Fruit fly (Drosophila melanogaster): ENCODE measurements around the gene CG43638.
A peak's percentile ranks its signal among the peaks of the same experiment; 100 is the strongest.

The CG43638 gene

DNA sequence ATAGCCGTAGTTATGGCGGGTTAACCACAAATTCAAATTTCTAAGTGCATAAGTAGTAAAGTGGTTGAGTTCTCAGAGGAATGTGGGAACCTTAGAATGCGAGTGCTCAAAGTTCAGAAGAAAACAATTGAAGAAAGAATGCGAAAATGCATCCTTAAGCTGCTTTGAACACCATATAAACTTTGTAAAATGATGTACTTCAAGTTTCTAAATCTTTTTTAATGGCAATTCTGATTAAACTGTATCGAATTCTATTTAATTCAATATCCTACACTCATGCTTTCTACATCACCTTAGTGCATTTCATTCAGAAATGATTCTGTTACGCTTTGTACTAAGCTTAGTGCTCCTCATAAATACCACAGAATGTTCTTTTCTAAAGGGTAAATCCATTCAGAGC lies 12.1 kb upstream of the CG43638 start, which contains the start of gene CG43993:
Gene CG43993 (plus strand): TSS at position 301 of the 400 bp plus-strand sequence.
- TF ChIP-seq usp (GFP tag; optimal IDR thresholded peaks at IDR 0.05), result no peak
- no peak for TF ChIP-seq Hr78 (GFP tag; optimal IDR thresholded peaks at IDR 0.05)
- no peak for TF ChIP-seq GATAd (GFP tag; optimal IDR thresholded peaks at IDR 0.05)
- no peak for TF ChIP-seq Mio (GFP tag; optimal IDR thresholded peaks at IDR 0.05)

DNA sequence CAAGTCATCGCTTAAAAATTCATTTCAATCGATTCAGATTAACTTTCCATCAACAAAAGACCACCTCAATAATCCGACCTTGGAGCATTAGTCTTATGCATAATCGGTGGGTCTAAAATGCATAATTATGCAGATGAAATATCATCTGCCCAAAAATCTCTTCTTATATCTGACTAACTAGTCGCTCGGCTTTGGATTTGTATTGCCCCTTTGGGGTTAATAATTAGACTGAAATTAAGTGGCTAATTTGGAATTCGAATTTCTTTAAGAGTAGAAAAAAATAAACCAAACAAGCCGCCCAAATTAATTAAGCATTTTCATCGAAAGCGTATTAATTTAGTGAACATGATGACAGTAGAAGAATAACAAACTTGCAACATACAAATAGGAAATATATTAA lies 7.7 kb upstream of the CG43638 start:
- TF ChIP-seq dsf (GFP tag; optimal IDR thresholded peaks at IDR 0.05; ENCODE audit: borderline replicate concordance) (no peak), sv (GFP tag; optimal IDR thresholded peaks at IDR 0.05) (no peak), Mio (GFP tag; optimal IDR thresholded peaks at IDR 0.05) (no peak), ey (GFP tag; optimal IDR thresholded peaks at IDR 0.05) (no peak), Hr78 (GFP tag; optimal IDR thresholded peaks at IDR 0.05) (no peak), Hr83 (GFP tag; optimal IDR thresholded peaks at IDR 0.05; ENCODE audit: poor library complexity, severe bottlenecking) (no peak), dl (GFP tag; optimal IDR thresholded peaks at IDR 0.05; ENCODE audit: insufficient read depth in 1 of 2, partially characterized antibody in 2 of 2) (no peak), HLH106 (tag; optimal IDR thresholded peaks at IDR 0.05) (no peak)

DNA sequence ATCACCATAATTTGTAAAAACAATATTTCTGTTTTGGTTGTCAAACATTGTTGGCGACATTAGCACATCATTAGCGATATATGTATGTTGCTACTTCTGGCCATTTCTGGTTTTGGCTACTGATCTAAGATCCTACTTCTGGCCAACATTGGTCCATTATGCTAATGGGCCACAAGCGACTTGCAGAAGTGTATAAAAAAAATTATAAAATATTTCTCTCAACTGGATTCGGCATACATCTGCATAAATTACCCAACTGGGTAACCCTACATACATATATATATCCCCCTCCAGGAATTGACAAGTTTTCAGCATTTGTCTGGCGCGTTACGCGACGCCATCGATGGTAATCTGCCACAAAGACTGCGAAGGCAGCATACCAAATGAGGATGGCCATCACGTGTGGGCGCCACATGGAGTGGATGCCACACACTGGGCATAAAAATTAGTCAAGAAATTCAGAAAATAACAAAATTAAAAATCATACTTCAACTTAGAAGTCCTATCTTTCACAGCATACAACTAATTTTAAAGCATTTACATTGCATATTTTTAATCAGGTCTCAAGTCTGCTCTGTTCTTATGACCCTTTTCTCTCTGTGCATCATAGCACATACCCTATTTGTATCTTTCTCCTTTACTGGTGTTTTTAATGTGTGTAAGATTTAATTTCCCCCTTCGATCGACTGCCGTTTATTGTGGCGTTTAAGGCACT lies 6.8 kb upstream of the CG43638 start:
- no peak for TF ChIP-seq Vsx2 (GFP tag; optimal IDR thresholded peaks at IDR 0.05; ENCODE audit: partially characterized antibody)
- TF ChIP-seq sv (GFP tag; optimal IDR thresholded peaks at IDR 0.05), result peak; percentile 14

DNA sequence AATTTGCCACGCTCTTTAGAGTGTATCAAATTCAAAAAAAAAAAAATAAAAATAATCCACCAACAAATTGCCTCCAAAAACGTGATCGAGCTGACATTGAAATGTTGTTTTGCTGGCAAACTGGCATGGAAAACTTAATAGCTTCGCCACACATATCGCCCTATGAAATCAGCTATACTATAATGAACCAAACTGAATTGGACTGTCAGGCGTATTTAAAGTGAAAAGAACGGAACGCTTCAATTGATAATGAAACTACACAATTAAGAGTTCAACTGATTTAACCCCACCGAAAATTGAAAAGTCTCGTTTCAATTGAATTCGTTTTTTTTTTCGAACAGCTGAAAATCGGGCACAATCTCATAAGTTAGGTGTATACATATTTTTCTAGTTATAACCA lies 5.3 kb upstream of the CG43638 start:
- TF ChIP-seq CrebA (GFP tag; optimal IDR thresholded peaks at IDR 0.05; ENCODE audit: borderline replicate concordance), result no peak
- TF ChIP-seq dsf (GFP tag; optimal IDR thresholded peaks at IDR 0.05; ENCODE audit: borderline replicate concordance), result no peak
- TF ChIP-seq br (GFP tag; optimal IDR thresholded peaks at IDR 0.05), result no peak
- no peak for TF ChIP-seq jim (GFP tag; optimal IDR thresholded peaks at IDR 0.05)
- TF ChIP-seq pan (optimal IDR thresholded peaks at IDR 0.05), result no peak
- no peak for TF ChIP-seq Jra (GFP tag; optimal IDR thresholded peaks at IDR 0.05)
- TF ChIP-seq CG9705 (GFP tag; optimal IDR thresholded peaks at IDR 0.05), result no peak
- TF ChIP-seq HLH106 (tag; optimal IDR thresholded peaks at IDR 0.05), result no peak
- no peak for TF ChIP-seq Vsx2 (GFP tag; optimal IDR thresholded peaks at IDR 0.05; ENCODE audit: partially characterized antibody)
- no peak for TF ChIP-seq Hr78 (GFP tag; optimal IDR thresholded peaks at IDR 0.05)
- TF ChIP-seq lola (GFP tag; optimal IDR thresholded peaks at IDR 0.05), result no peak
- no peak for TF ChIP-seq Hr83 (GFP tag; optimal IDR thresholded peaks at IDR 0.05; ENCODE audit: poor library complexity, severe bottlenecking)
- TF ChIP-seq Mio (GFP tag; optimal IDR thresholded peaks at IDR 0.05), result no peak
- TF ChIP-seq h (GFP tag; optimal IDR thresholded peaks at IDR 0.05), result no peak
- TF ChIP-seq ey (GFP tag; optimal IDR thresholded peaks at IDR 0.05), result no peak
- no peak for TF ChIP-seq OdsH (GFP tag; optimal IDR thresholded peaks at IDR 0.05)
- no peak for TF ChIP-seq foxo (GFP tag; optimal IDR thresholded peaks at IDR 0.05)
- TF ChIP-seq sage (GFP tag; optimal IDR thresholded peaks at IDR 0.05), result no peak
- TF ChIP-seq Hnf4 (GFP tag; optimal IDR thresholded peaks at IDR 0.05), result no peak
- no peak for TF ChIP-seq dmrt93B (GFP tag; optimal IDR thresholded peaks at IDR 0.05)

- TF ChIP-seq lola (GFP tag; optimal IDR thresholded peaks at IDR 0.05) (no peak), psq (GFP tag; optimal IDR thresholded peaks at IDR 0.05) (peak; percentile 64), Jra (GFP tag; optimal IDR thresholded peaks at IDR 0.05) (no peak), h (GFP tag; optimal IDR thresholded peaks at IDR 0.05) (peak; percentile 5), ey (GFP tag; optimal IDR thresholded peaks at IDR 0.05) (peak; percentile 26), Dif (GFP tag; optimal IDR thresholded peaks at IDR 0.05; ENCODE audit: partially characterized antibody) (peak; percentile 73), Hr83 (GFP tag; optimal IDR thresholded peaks at IDR 0.05; ENCODE audit: poor library complexity, severe bottlenecking) (peak; percentile 11), Hnf4 (GFP tag; optimal IDR thresholded peaks at IDR 0.05) (no peak), fru (GFP tag; optimal IDR thresholded peaks at IDR 0.05) (peak; percentile 24), Vsx2 (GFP tag; optimal IDR thresholded peaks at IDR 0.05; ENCODE audit: partially characterized antibody) (peak; percentile 77)
Observed at dm6 chr3L:12040313-12040924, 4.0 kb upstream of the CG43638 start.

Data from whole organism, wandering third instar larva.